2 fruit fly cellular contexts compared by ENCODE assay signal in the genomic region with DNA sequence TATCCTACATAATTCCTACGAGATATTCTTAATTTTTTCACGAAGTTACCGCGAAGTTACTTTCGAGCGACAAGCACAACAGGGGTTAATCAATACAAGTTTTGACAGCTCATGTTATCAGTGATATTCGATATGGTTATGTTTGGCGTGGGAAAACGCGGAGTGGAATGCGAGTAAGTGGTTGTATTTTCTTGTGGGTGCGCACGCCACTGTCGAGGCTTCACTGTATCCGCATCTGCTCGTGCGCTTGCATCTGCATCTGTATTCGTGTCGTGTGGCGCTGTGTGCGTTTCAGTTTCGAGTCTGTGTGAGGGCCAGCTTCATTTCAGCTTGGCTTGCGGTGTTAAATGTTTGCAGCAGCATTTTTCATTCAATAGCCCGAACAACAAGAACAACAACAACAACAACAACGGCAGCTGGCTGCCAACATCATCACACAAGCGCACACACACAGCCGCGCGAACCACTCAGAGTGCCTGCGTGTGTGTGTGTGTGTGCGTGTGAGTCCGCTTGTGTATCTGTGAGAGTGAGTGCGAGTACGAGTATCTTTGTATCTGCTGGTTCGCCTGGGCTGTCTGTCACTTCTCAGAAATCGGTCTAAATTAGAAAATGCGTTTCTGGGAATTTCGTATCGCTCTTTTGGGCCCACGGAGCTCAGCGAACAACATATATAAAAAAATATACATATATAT.
TF ChIP-seq lines count a peak whose summit lies in the region.

No protein-coding gene starts in this region.

TF ChIP-seq in whole organism, embryonic, 481 proteins besides CTCF, POLR2A, EP300 and RAD21 (continued from another document and continues in another):
- TF ChIP-seq Bteb2 (GFP tag; optimal IDR thresholded peaks at IDR 0.05; lab: Kevin White, UChicago) (no peak), fd96Cb (tag; optimal IDR thresholded peaks at IDR 0.05; lab: Kevin White, UChicago) (no peak), CG12942 (GFP tag; optimal IDR thresholded peaks at IDR 0.05; lab: Kevin White, UChicago) (peak; percentile 4), CG34376 (GFP tag; optimal IDR thresholded peaks at IDR 0.05; lab: Kevin White, UChicago) (peak; percentile 35), CG30431 (GFP tag; optimal IDR thresholded peaks at IDR 0.05; lab: Kevin White, UChicago) (peak; percentile 38), CG14667 (GFP tag; IDR thresholded peaks at IDR 0.05; lab: Robert Waterston, UW) (no peak; the same call in 1 of the 2 replicates), nau (GFP tag; optimal IDR thresholded peaks at IDR 0.05; lab: Kevin White, UChicago) (no peak), Atf-2 (GFP tag; optimal IDR thresholded peaks at IDR 0.05; lab: Kevin White, UChicago) (peak; percentile 69), CG1832 (GFP tag; optimal IDR thresholded peaks at IDR 0.05; lab: Kevin White, UChicago) (no peak), crc (GFP tag; optimal IDR thresholded peaks at IDR 0.05; lab: Kevin White, UChicago) (peak; percentile 7), Hr3 (GFP tag; optimal IDR thresholded peaks at IDR 0.05; lab: Kevin White, UChicago) (peak; percentile 2), Xbp1 (GFP tag; optimal IDR thresholded peaks at IDR 0.05; lab: Kevin White, UChicago) (peak; percentile 46), CG13287 (GFP tag; IDR thresholded peaks at IDR 0.05; lab: Robert Waterston, UW; ENCODE audit: partially characterized antibody) (peak; percentile 50; the same call in 1 of the 2 replicates), Hmr (GFP tag; optimal IDR thresholded peaks at IDR 0.05; lab: Kevin White, UChicago) (no peak), CG11456 (GFP tag; IDR thresholded peaks at IDR 0.05; lab: Robert Waterston, UW) (peak; percentile 92), dysf (GFP tag; IDR thresholded peaks at IDR 0.05; lab: Robert Waterston, UW) (peak; percentile 72; the same call in 2 of the 3 replicates), CG18262 (tag; optimal IDR thresholded peaks at IDR 0.05; lab: Kevin White, UChicago) (peak; percentile 56), CG18619 (GFP tag; optimal IDR thresholded peaks at IDR 0.05; lab: Kevin White, UChicago) (no peak), E2f2 (GFP tag; IDR thresholded peaks at IDR 0.05; lab: Robert Waterston, UW) (no peak), CG8765 (GFP tag; IDR thresholded peaks at IDR 0.05; lab: Robert Waterston, UW) (peak; percentile 56; the same call in 1 of the 2 replicates), Ets65A (GFP tag; lab: Kevin White, UChicago) (peak; percentile 92), onecut (GFP tag; IDR thresholded peaks at IDR 0.05; lab: Robert Waterston, UW) (peak; percentile 70), seq (GFP tag; IDR thresholded peaks at IDR 0.05; lab: Robert Waterston, UW) (no peak; the same call in 1 of the 2 replicates), oc (tag; optimal IDR thresholded peaks at IDR 0.05; lab: Kevin White, UChicago) (peak; percentile 32), knrl (GFP tag; IDR thresholded peaks at IDR 0.05; lab: Robert Waterston, UW; ENCODE audit: partially characterized antibody) (no peak), wek (GFP tag; optimal IDR thresholded peaks at IDR 0.05; lab: Kevin White, UChicago) (peak; percentile 7), eve (GFP tag; optimal IDR thresholded peaks at IDR 0.05; lab: Kevin White, UChicago) (no peak), sug (tag; optimal IDR thresholded peaks at IDR 0.05; lab: Kevin White, UChicago) (no peak), sim (GFP tag; IDR thresholded peaks at IDR 0.05; lab: Robert Waterston, UW) (no peak), ATbp (GFP tag; optimal IDR thresholded peaks at IDR 0.05; lab: Kevin White, UChicago) (no peak), dpn (GFP tag; optimal IDR thresholded peaks at IDR 0.05; lab: Kevin White, UChicago) (peak; percentile 41 to 65), CG6765 (GFP tag; optimal IDR thresholded peaks at IDR 0.05; lab: Kevin White, UChicago) (no peak), CG9727 (GFP tag; optimal IDR thresholded peaks at IDR 0.05; lab: Kevin White, UChicago) (peak; percentile 41), CG1233 (GFP tag; optimal IDR thresholded peaks at IDR 0.05; lab: Kevin White, UChicago) (no peak), run (tag; optimal IDR thresholded peaks at IDR 0.05; lab: Kevin White, UChicago) (no peak), CG10321 (GFP tag; IDR thresholded peaks at IDR 0.05; lab: Robert Waterston, UW) (no peak), Bdp1 (GFP tag; optimal IDR thresholded peaks at IDR 0.05; lab: Kevin White, UChicago) (peak; percentile 7), Drgx (GFP tag; IDR thresholded peaks at IDR 0.05; lab: Robert Waterston, UW) (peak; percentile 63), CG4820 (GFP tag; optimal IDR thresholded peaks at IDR 0.05; lab: Kevin White, UChicago) (no peak), gt (GFP tag; IDR thresholded peaks at IDR 0.05; lab: Robert Waterston, UW) (peak; percentile 61; the same call in 1 of the 2 replicates), maf-S (GFP tag; optimal IDR thresholded peaks at IDR 0.05; lab: Kevin White, UChicago) (peak; percentile 13), H15 (GFP tag; IDR thresholded peaks at IDR 0.05; lab: Robert Waterston, UW) (peak; percentile 73; the same call in 1 of the 3 replicates), Atf6 (GFP tag; IDR thresholded peaks at IDR 0.05; lab: Robert Waterston, UW) (peak; percentile 52), ftz-f1 (GFP tag; optimal IDR thresholded peaks at IDR 0.05; lab: Kevin White, UChicago) (no peak), CG10959 (GFP tag; IDR thresholded peaks at IDR 0.05; lab: Robert Waterston, UW) (peak; percentile 50; the same call in 1 of the 2 replicates), ham (GFP tag; IDR thresholded peaks at IDR 0.05; lab: Robert Waterston, UW) (no peak), Stat92E (GFP tag; optimal IDR thresholded peaks at IDR 0.05; lab: Kevin White, UChicago) (peak in 1 of 3 experiments; percentile 100), CG16813 (GFP tag; IDR thresholded peaks at IDR 0.05; lab: Robert Waterston, UW; ENCODE audit: partially characterized antibody) (no peak), CG2129 (GFP tag; IDR thresholded peaks at IDR 0.05; lab: Robert Waterston, UW; ENCODE audit: partially characterized antibody) (no peak), psq (GFP tag; optimal IDR thresholded peaks at IDR 0.05; lab: Kevin White, UChicago) (no peak), MESR4 (GFP tag; optimal IDR thresholded peaks at IDR 0.05; lab: Kevin White, UChicago) (no peak), B-H2 (GFP tag; optimal IDR thresholded peaks at IDR 0.05; lab: Kevin White, UChicago) (no peak), CG10267 (tag; optimal IDR thresholded peaks at IDR 0.05; lab: Kevin White, UChicago) (no peak), cad (GFP tag; optimal IDR thresholded peaks at IDR 0.05; lab: Kevin White, UChicago) (no peak), CG6175 (GFP tag; IDR thresholded peaks at IDR 0.05; lab: Robert Waterston, UW) (peak; percentile 51; the same call in 1 of the 3 replicates), caup (GFP tag; optimal IDR thresholded peaks at IDR 0.05; lab: Kevin White, UChicago; ENCODE audit: severe bottlenecking) (no peak), CG4730 (GFP tag; IDR thresholded peaks at IDR 0.05; lab: Robert Waterston, UW) (peak; percentile 51; the same call in 1 of the 2 replicates), al (GFP tag; IDR thresholded peaks at IDR 0.05; lab: Robert Waterston, UW) (peak; percentile 57), Ravus (GFP tag; IDR thresholded peaks at IDR 0.05; lab: Robert Waterston, UW) (no peak; the same call in 1 of the 2 replicates), ttk (GFP tag; IDR thresholded peaks at IDR 0.05; lab: Robert Waterston, UW) (peak; percentile 23; the same call in 1 of the 2 replicates)

TF ChIP-seq in whole organism, prepupa, 60 proteins besides CTCF, POLR2A, EP300 and RAD21 (continued from another document):
- TF ChIP-seq CG6276 (GFP tag; optimal IDR thresholded peaks at IDR 0.05; lab: Kevin White, UChicago) (no peak), CG8319 (GFP tag; optimal IDR thresholded peaks at IDR 0.05; lab: Kevin White, UChicago) (no peak), CG6808 (GFP tag; optimal IDR thresholded peaks at IDR 0.05; lab: Kevin White, UChicago) (peak; percentile 39), CG6163 (GFP tag; IDR thresholded peaks at IDR 0.05; lab: Robert Waterston, UW) (peak; percentile 79), Eip93F (GFP tag; optimal IDR thresholded peaks at IDR 0.05; lab: Kevin White, UChicago) (no peak), CG10631 (GFP tag; optimal IDR thresholded peaks at IDR 0.05; lab: Kevin White, UChicago) (peak; percentile 54), OdsH (GFP tag; optimal IDR thresholded peaks at IDR 0.05; lab: Kevin White, UChicago) (peak; percentile 44), Ets96B (tag; optimal IDR thresholded peaks at IDR 0.05; lab: Kevin White, UChicago) (peak; percentile 3), fd85E (GFP tag; optimal IDR thresholded peaks at IDR 0.05; lab: Kevin White, UChicago) (no peak), Eip78C (GFP tag; lab: Kevin White, UChicago) (peak; percentile 87)
